Worm (Caenorhabditis elegans): Measurements from ENCODE around the gene T10B10.8.

The T10B10.8 gene

DNA sequence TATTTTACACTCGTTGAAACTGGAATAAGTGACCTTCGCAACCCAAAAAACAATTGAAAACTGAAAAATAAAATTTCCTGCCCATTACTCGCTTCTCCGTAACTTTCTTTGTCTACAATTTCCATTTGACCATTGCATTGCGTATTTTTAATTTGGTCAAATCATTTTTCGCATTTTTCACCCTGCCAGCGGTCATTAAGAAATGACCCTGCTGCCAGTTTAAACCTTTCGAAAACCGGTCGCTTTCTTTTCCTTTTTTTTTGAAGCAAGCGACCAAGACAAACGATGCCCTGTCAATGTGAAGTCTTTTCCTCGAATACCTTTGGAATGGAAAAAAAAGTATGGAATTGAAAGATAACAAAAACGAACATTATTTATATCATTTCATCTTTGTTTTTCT lies 5.1 kb downstream of the T10B10.8 start:
- TF ChIP-seq nhr-25 (tag; optimal IDR thresholded peaks at IDR 0.05): peak; percentile 70
- no peak for TF ChIP-seq blmp-1 (tag; optimal IDR thresholded peaks at IDR 0.05; ENCODE audit: insufficient read depth)

DNA sequence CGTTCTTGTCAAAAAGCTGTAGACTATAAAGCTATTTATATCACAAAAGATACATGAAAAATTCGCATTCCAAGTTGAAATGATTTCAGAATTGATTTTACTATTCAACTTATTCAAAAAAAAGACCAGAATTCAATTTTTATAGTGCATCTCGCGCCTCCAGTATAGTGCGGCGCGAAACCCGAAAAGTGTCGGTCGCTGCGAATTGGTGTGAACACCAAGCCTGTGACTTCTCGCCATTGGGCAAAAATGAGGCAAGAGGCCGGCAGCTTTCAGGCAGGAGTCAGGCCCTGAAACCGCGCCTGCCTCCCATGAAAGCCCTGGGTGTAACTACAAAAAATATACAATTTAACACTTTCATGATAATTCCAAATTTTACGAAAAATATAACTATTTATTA lies 6.7 kb downstream of the T10B10.8 start:
- peak; percentile 76 for TF ChIP-seq snpc-4 (tag; optimal IDR thresholded peaks at IDR 0.05)
- TF ChIP-seq unc-39 (tag; optimal IDR thresholded peaks at IDR 0.05): no peak

DNA sequence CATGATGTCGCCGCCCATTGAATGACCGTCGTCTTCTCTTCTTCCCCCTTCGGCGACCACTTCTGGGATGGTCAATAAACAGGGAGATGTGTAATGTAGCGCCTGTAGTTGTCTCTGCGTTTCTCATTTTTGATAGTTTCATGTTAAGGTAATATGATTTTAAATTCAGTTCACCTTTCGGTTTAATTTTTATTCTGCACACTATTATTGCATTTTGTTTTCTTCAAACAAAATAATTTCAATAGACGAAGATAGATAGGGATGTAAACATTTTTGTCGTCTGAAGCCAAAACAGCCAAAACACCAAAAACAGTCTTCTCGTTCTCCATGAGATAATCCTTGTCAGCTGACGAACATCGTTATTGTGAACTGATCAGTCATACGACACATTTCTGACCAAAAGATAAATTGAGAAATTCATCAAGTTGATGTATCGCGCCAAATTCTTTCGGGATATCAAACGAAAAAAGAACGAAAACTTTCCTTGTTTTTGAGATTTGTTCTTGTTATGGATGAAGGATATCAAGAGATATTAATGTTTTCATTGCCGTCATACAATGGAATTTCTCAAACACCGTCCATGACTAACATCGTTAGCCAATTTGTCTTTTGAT lies 7.2 kb downstream of the T10B10.8 start, which contains the start of gene C11G10.1:
Gene C11G10.1, minus strand, starts transcription at position 51 of the 614 bp plus-strand sequence.
- peak; percentile 31 for TF ChIP-seq gmeb-1 (tag; optimal IDR thresholded peaks at IDR 0.05)
- TF ChIP-seq R02D3.7 (tag; optimal IDR thresholded peaks at IDR 0.05): no peak
- TF ChIP-seq ama-1 (optimal IDR thresholded peaks at IDR 0.05): no peak
- TF ChIP-seq blmp-1 (tag; optimal IDR thresholded peaks at IDR 0.05; ENCODE audit: insufficient read depth): no peak
- TF ChIP-seq unc-62 (GFP tag; optimal IDR thresholded peaks at IDR 0.05): no peak
- TF ChIP-seq sma-9 (GFP tag; optimal IDR thresholded peaks at IDR 0.05): peak; percentile 15
- TF ChIP-seq sma-9 (tag; optimal IDR thresholded peaks at IDR 0.05): no peak
- TF ChIP-seq lin-39 (tag; optimal IDR thresholded peaks at IDR 0.05): no peak
- peak in 1 of 2 experiments; percentile 8 for TF ChIP-seq lsy-2 (tag; optimal IDR thresholded peaks at IDR 0.05)
- TF ChIP-seq nhr-237 (tag; optimal IDR thresholded peaks at IDR 0.05): no peak
- no peak for TF ChIP-seq alr-1 (tag; optimal IDR thresholded peaks at IDR 0.05)
- TF ChIP-seq nhr-23 (tag; optimal IDR thresholded peaks at IDR 0.05): no peak
- TF ChIP-seq lin-11 (tag; optimal IDR thresholded peaks at IDR 0.05): no peak
- TF ChIP-seq peb-1 (tag; optimal IDR thresholded peaks at IDR 0.05): no peak
- TF ChIP-seq mab-5 (tag; optimal IDR thresholded peaks at IDR 0.05): no peak
- peak; percentile 18 for TF ChIP-seq nhr-25 (tag; optimal IDR thresholded peaks at IDR 0.05)
- no peak for TF ChIP-seq nhr-12 (tag; optimal IDR thresholded peaks at IDR 0.05)
- TF ChIP-seq sem-4 (tag; optimal IDR thresholded peaks at IDR 0.05): no peak
- no peak for TF ChIP-seq nhr-6 (tag; optimal IDR thresholded peaks at IDR 0.05)
- no peak for TF ChIP-seq ztf-11 (tag; optimal IDR thresholded peaks at IDR 0.05)
- no peak for TF ChIP-seq unc-39 (tag; optimal IDR thresholded peaks at IDR 0.05)
- TF ChIP-seq unc-55 (GFP tag; optimal IDR thresholded peaks at IDR 0.05): no peak
- no peak for TF ChIP-seq snpc-4 (tag; optimal IDR thresholded peaks at IDR 0.05)
- TF ChIP-seq ceh-82 (tag; optimal IDR thresholded peaks at IDR 0.05): no peak
- no peak for TF ChIP-seq lin-13 (GFP tag; optimal IDR thresholded peaks at IDR 0.05)
- TF ChIP-seq C34F6.9 (tag; optimal IDR thresholded peaks at IDR 0.05): no peak
- peak; percentile 76 for TF ChIP-seq nhr-21 (tag; optimal IDR thresholded peaks at IDR 0.05)
- TF ChIP-seq fos-1 (tag; optimal IDR thresholded peaks at IDR 0.05): no peak
- no peak for TF ChIP-seq ztf-1 (GFP tag; conservative IDR thresholded peaks at IDR 0.05)
- TF ChIP-seq mbf-1 (tag; optimal IDR thresholded peaks at IDR 0.05): no peak
- TF ChIP-seq aly-2 (tag; optimal IDR thresholded peaks at IDR 0.05): no peak

DNA sequence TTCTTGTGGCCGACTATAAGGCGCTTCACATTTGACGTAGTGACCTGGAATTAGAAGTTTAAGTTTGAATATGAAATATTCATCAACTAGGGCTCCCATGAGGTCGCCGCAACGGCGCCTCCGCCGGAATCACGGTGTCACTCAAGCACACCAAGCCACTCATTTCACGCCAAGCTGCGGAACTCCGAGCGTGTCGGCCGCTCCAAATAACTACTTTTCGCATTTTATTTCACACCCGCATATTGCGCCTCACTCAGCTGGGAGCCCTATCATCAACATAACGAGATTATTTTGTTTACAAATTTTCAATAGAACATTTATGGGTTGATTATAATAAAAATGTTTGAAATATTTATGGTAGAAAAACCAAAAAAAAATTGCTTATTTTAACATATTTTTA lies 8.2 kb downstream of the T10B10.8 start:
- TF ChIP-seq C34F6.9 (tag; optimal IDR thresholded peaks at IDR 0.05) (no peak), Y55F3AM.14 (GFP tag; optimal IDR thresholded peaks at IDR 0.05) (no peak), gmeb-1 (tag; optimal IDR thresholded peaks at IDR 0.05) (no peak), elt-1 (tag; optimal IDR thresholded peaks at IDR 0.05) (no peak), ztf-1 (GFP tag; conservative IDR thresholded peaks at IDR 0.05) (no peak), lin-39 (tag; optimal IDR thresholded peaks at IDR 0.05) (no peak), unc-39 (tag; optimal IDR thresholded peaks at IDR 0.05) (no peak), mab-5 (tag; optimal IDR thresholded peaks at IDR 0.05) (no peak), ztf-4 (tag; optimal IDR thresholded peaks at IDR 0.05) (no peak), alr-1 (tag; optimal IDR thresholded peaks at IDR 0.05) (no peak), nhr-23 (tag; optimal IDR thresholded peaks at IDR 0.05) (no peak), nhr-129 (tag; optimal IDR thresholded peaks at IDR 0.05) (no peak), elt-3 (tag; optimal IDR thresholded peaks at IDR 0.05) (no peak), nhr-21 (tag; optimal IDR thresholded peaks at IDR 0.05) (no peak), ceh-16 (tag; optimal IDR thresholded peaks at IDR 0.05) (no peak), ceh-82 (tag; optimal IDR thresholded peaks at IDR 0.05) (no peak), crh-2 (tag; optimal IDR thresholded peaks at IDR 0.05) (no peak), mbf-1 (tag; optimal IDR thresholded peaks at IDR 0.05) (no peak), nhr-6 (tag; optimal IDR thresholded peaks at IDR 0.05) (no peak), sma-9 (GFP tag; optimal IDR thresholded peaks at IDR 0.05) (no peak), sma-9 (tag; optimal IDR thresholded peaks at IDR 0.05) (no peak)

Data from whole organism, L2 larva.